Fruit fly (Drosophila melanogaster) whole organism, embryonic: ENCODE data around the gene Sp1.

Source experiments
- Adf1 ChIP-seq: fragments of 200-800 bp; sonication (Bioruptor generic); IDR thresholded peaks from 2 replicates; pipeline ENCODE4 v1.3.6; 2022; ENCODE audit warnings: missing biosample characterization, missing genetic modification characterization
- CG10565 ChIP-seq: fragments of 200-800 bp; sonication (Bioruptor generic); optimal IDR thresholded peaks from 3 replicates; lab custom pipeline; 2016; ENCODE audit warnings: missing biosample characterization, mild to moderate bottlenecking, missing genetic modification characterization
- CG11504 ChIP-seq: fragments of 200-800 bp; sonication (Bioruptor generic); optimal IDR thresholded peaks from 3 replicates; lab custom pipeline; 2019; ENCODE audit warnings: missing biosample characterization, mild to moderate bottlenecking, missing genetic modification characterization, moderate library complexity
- CG12155 ChIP-seq: fragments of 200-800 bp; sonication (Bioruptor generic); optimal IDR thresholded peaks from 3 replicates; lab custom pipeline; 2016; ENCODE audit warnings: missing biosample characterization, missing genetic modification characterization
- CG12219 ChIP-seq: fragments of 200-800 bp; sonication (Bioruptor generic); optimal IDR thresholded peaks from 3 replicates; lab custom pipeline; 2018; ENCODE audit warnings: missing biosample characterization, mild to moderate bottlenecking, missing genetic modification characterization
- CG12659 ChIP-seq: fragments of 200-800 bp; sonication (Bioruptor generic); optimal IDR thresholded peaks from 3 replicates; lab custom pipeline; 2017; ENCODE audit warnings: mild to moderate bottlenecking, missing biosample characterization, missing genetic modification reagents, missing genetic modification characterization
- CG13775 ChIP-seq: fragments of 200-800 bp; sonication (Bioruptor generic); optimal IDR thresholded peaks from 3 replicates; lab custom pipeline; 2017; ENCODE audit warnings: missing biosample characterization, mild to moderate bottlenecking, missing genetic modification characterization
- CG15479 ChIP-seq: fragments of 200-800 bp; sonication (Bioruptor generic); optimal IDR thresholded peaks from 3 replicates; lab custom pipeline; 2019; ENCODE audit warnings: missing biosample characterization, mild to moderate bottlenecking, missing genetic modification characterization, moderate library complexity
- CG1832 ChIP-seq: fragments of 200-800 bp; sonication (Bioruptor generic); optimal IDR thresholded peaks from 2 replicates; lab custom pipeline; 2017; ENCODE audit warnings: missing biosample characterization, mild to moderate bottlenecking, missing genetic modification characterization, inconsistent platforms
- CG2199 ChIP-seq: fragments of 200-800 bp; sonication (Bioruptor generic); IDR thresholded peaks from 3 replicates; pipeline ENCODE4 v1.3.6; 2022; ENCODE audit warnings: missing biosample characterization, missing genetic modification characterization
- CG32772 ChIP-seq: fragments of 200-800 bp; sonication (Bioruptor generic); IDR thresholded peaks from 2 replicates; pipeline ENCODE4 v1.3.6; 2022; ENCODE audit warnings: missing biosample characterization, missing genetic modification characterization
- CG34422 ChIP-seq: fragments of 200-800 bp; sonication (Bioruptor generic); IDR thresholded peaks from 3 replicates; pipeline ENCODE4 v1.3.6; 2022; ENCODE audit warnings: missing biosample characterization, missing genetic modification characterization
- CG3726 ChIP-seq: fragments of 200-800 bp; sonication (Bioruptor generic); IDR thresholded peaks from 3 replicates; pipeline ENCODE4, ENCODE4 v1.3.6; 2022; ENCODE audit warnings: missing biosample characterization, missing genetic modification characterization
- CG4617 ChIP-seq: fragments of 200-800 bp; sonication (Bioruptor generic); optimal IDR thresholded peaks from 3 replicates; lab custom pipeline; 2016; ENCODE audit warnings: missing biosample characterization, missing genetic modification characterization, borderline replicate concordance
- CG6272 ChIP-seq: fragments of 200-800 bp; sonication (Bioruptor generic); IDR thresholded peaks from 2 replicates; pipeline ENCODE4 v1.3.6; 2022; ENCODE audit warnings: missing biosample characterization, missing genetic modification characterization
- CG7963 ChIP-seq: fragments of 200-800 bp; sonication (Bioruptor generic); IDR thresholded peaks from 3 replicates; pipeline ENCODE4 v1.3.6; 2022; ENCODE audit warnings: missing biosample characterization, missing genetic modification characterization; ENCODE audit not compliant: partially characterized antibody
- CG8924 ChIP-seq: fragments of 200-800 bp; optimal IDR thresholded peaks from 3 replicates; lab custom pipeline; 2019; ENCODE audit warnings: missing biosample characterization, mild to moderate bottlenecking, missing genetic modification characterization, moderate library complexity
- CoRest ChIP-seq: fragments of 200-800 bp; sonication (Bioruptor generic); optimal IDR thresholded peaks from 3 replicates; lab custom pipeline; 2018; ENCODE audit warnings: missing biosample characterization, mild to moderate bottlenecking, missing genetic modification characterization, moderate library complexity
- Dad ChIP-seq: fragments of 200-800 bp; sonication (Bioruptor generic); optimal IDR thresholded peaks from 3 replicates; lab custom pipeline; 2016; ENCODE audit warnings: missing biosample characterization, missing genetic modification characterization
- Dp ChIP-seq: fragments of 200-800 bp; sonication (Bioruptor generic); optimal IDR thresholded peaks from 2 replicates; lab custom pipeline; 2018; ENCODE audit warnings: missing biosample characterization, mild to moderate bottlenecking, missing genetic modification characterization, moderate library complexity
- Drgx ChIP-seq: fragments of 200-800 bp; sonication (Bioruptor generic); IDR thresholded peaks from 2 replicates; pipeline ENCODE4 v1.3.6; 2022; ENCODE audit warnings: missing biosample characterization, missing genetic modification characterization
- HLH3B ChIP-seq: fragments of 200-800 bp; sonication (Bioruptor generic); IDR thresholded peaks from 2 replicates; pipeline ENCODE4 v1.3.6; 2022; ENCODE audit warnings: missing biosample characterization, missing genetic modification characterization
- Jarid2 ChIP-seq: fragments of 200-800 bp; sonication (Bioruptor generic); optimal IDR thresholded peaks from 3 replicates; lab custom pipeline; 2017; ENCODE audit warnings: mild to moderate bottlenecking, missing biosample characterization, missing genetic modification reagents, missing genetic modification characterization
- MESR4 ChIP-seq: fragments of 200-800 bp; sonication (Bioruptor generic); optimal IDR thresholded peaks from 2 replicates; lab custom pipeline; 2018; ENCODE audit warnings: missing biosample characterization, mild to moderate bottlenecking, missing genetic modification characterization, moderate library complexity
- TFAM ChIP-seq: fragments of 200-800 bp; sonication (Bioruptor generic); optimal IDR thresholded peaks from 2 replicates; lab custom pipeline; 2017; ENCODE audit warnings: missing biosample characterization, missing genetic modification characterization, inconsistent platforms
- Trl ChIP-seq, 3 experiments: fragments of >200 bp in 2 of 3; fragments of 200-800 bp in 1 of 3; sonication (Bioruptor generic) in 1 of 3; optimal IDR thresholded peaks; 2 replicates in 1 of 3; 3 replicates in 2 of 3; lab custom pipeline; 2016 to 2017; ENCODE audit warnings: missing biosample characterization in 1 of 3, missing genetic modification characterization in 1 of 3
- amos ChIP-seq: fragments of 200-800 bp; sonication (Bioruptor generic); IDR thresholded peaks from 2 replicates; pipeline ENCODE4 v1.3.6; 2022; ENCODE audit warnings: missing biosample characterization, missing genetic modification characterization; ENCODE audit not compliant: partially characterized antibody
- bsh ChIP-seq, 2 experiments: fragments of 200-800 bp; sonication (Bioruptor generic); optimal IDR thresholded peaks; 2 replicates each; lab custom pipeline; 2017 to 2018; ENCODE audit warnings: mild to moderate bottlenecking in 2 of 2, missing biosample characterization in 2 of 2, missing genetic modification characterization in 2 of 2, moderate library complexity in 1 of 2
- caup ChIP-seq: fragments of 200-800 bp; sonication (Bioruptor generic); optimal IDR thresholded peaks from 3 replicates; lab custom pipeline; 2017; ENCODE audit warnings: missing biosample characterization, mild to moderate bottlenecking, missing genetic modification characterization, moderate library complexity; ENCODE audit not compliant: severe bottlenecking
- chinmo ChIP-seq: fragments of 200-800 bp; sonication (Bioruptor generic); IDR thresholded peaks from 4 replicates; pipeline ENCODE4 v1.3.6; 2022; ENCODE audit warnings: missing biosample characterization, missing genetic modification characterization; ENCODE audit not compliant: partially characterized antibody
- ci ChIP-seq: fragments of 200-800 bp; sonication (Bioruptor generic); IDR thresholded peaks from 3 replicates; pipeline ENCODE4 v1.3.6; 2022; ENCODE audit warnings: missing biosample characterization, missing genetic modification characterization
- corto ChIP-seq: fragments of 200-800 bp; sonication (Bioruptor generic); optimal IDR thresholded peaks from 2 replicates; lab custom pipeline; 2016; ENCODE audit warnings: missing biosample characterization, mild to moderate bottlenecking, missing genetic modification characterization, moderate library complexity
- fru ChIP-seq: fragments of >200 bp; optimal IDR thresholded peaks from 2 replicates; lab custom pipeline; 2017
- kni ChIP-seq: fragments of 200-800 bp; sonication (Bioruptor generic); optimal IDR thresholded peaks from 3 replicates; lab custom pipeline; 2017; ENCODE audit warnings: mild to moderate bottlenecking, missing biosample characterization, missing genetic modification reagents, missing genetic modification characterization
- mirr ChIP-seq: fragments of 200-800 bp; sonication (Bioruptor generic); optimal IDR thresholded peaks from 3 replicates; lab custom pipeline; 2018; ENCODE audit warnings: missing biosample characterization, mild to moderate bottlenecking, missing genetic modification characterization
- nom ChIP-seq: fragments of 200-800 bp; sonication (Bioruptor generic); optimal IDR thresholded peaks from 2 replicates; lab custom pipeline; 2017; ENCODE audit warnings: missing biosample characterization, missing genetic modification characterization, mild to moderate bottlenecking, moderate library complexity, missing genetic modification reagents
- phol ChIP-seq: fragments of 200-800 bp; sonication (Bioruptor generic); optimal IDR thresholded peaks from 3 replicates; lab custom pipeline; 2018; ENCODE audit warnings: missing biosample characterization, mild to moderate bottlenecking, missing genetic modification characterization, moderate library complexity
- psq ChIP-seq: fragments of 200-800 bp; sonication (Bioruptor generic); optimal IDR thresholded peaks from 2 replicates; lab custom pipeline; 2017; ENCODE audit warnings: missing biosample characterization, missing genetic modification characterization
- sens ChIP-seq: fragments of 200-800 bp; sonication (Bioruptor generic); peaks from one replicate; lab custom pipeline; 2016; ENCODE audit warnings: missing biosample characterization, missing genetic modification characterization
- sqz ChIP-seq: fragments of 200-800 bp; sonication (Bioruptor generic); optimal IDR thresholded peaks from 3 replicates; lab custom pipeline; 2018; ENCODE audit warnings: missing biosample characterization, mild to moderate bottlenecking, missing genetic modification characterization
- sr ChIP-seq: fragments of 200-800 bp; sonication (Bioruptor generic); IDR thresholded peaks from 3 replicates; pipeline ENCODE4 v1.3.6; 2022; ENCODE audit warnings: missing biosample characterization, missing genetic modification characterization
- stwl ChIP-seq: fragments of 200-800 bp; sonication (Bioruptor generic); optimal IDR thresholded peaks from 3 replicates; lab custom pipeline; 2018; ENCODE audit warnings: missing biosample characterization, mild to moderate bottlenecking, missing genetic modification characterization, moderate library complexity
- usp ChIP-seq: fragments of >200 bp; optimal IDR thresholded peaks from 2 replicates; lab custom pipeline; 2017; ENCODE audit warnings: missing biosample characterization, missing genetic modification characterization
- vvl ChIP-seq: fragments of 200-800 bp; sonication (Bioruptor generic); IDR thresholded peaks from 2 replicates; pipeline ENCODE4 v1.3.6; 2022; ENCODE audit warnings: missing biosample characterization, missing genetic modification characterization
- wdn ChIP-seq: fragments of 200-800 bp; sonication (Bioruptor generic); IDR thresholded peaks from 2 replicates; pipeline ENCODE4 v1.3.6; 2022; ENCODE audit warnings: missing biosample characterization, missing genetic modification characterization
- zen2 ChIP-seq: fragments of 200-800 bp; sonication (Bioruptor generic); IDR thresholded peaks from 3 replicates; pipeline ENCODE4 v1.3.6; 2022; ENCODE audit warnings: missing biosample characterization, missing genetic modification characterization; ENCODE audit not compliant: partially characterized antibody
- zf30C ChIP-seq: fragments of 200-800 bp; sonication (Bioruptor generic); optimal IDR thresholded peaks from 3 replicates; lab custom pipeline; 2018; ENCODE audit warnings: missing biosample characterization, mild to moderate bottlenecking, missing genetic modification characterization

Gene Sp1

dm6 chrX:9684697-9685567 lies 44.5 kb upstream of the Sp1 start (continued):
- TF ChIP-seq chinmo (GFP tag; lab: Robert Waterston, UW) = peak; percentile 69; the same call in 3 of the 4 replicates
- TF ChIP-seq CoRest (tag; lab: Kevin White, UChicago) = peak; percentile 7
- peak; percentile 56 for TF ChIP-seq sqz (GFP tag; lab: Kevin White, UChicago)
- TF ChIP-seq nom = peak; percentile 84
- TF ChIP-seq CG7963 (GFP tag; lab: Robert Waterston, UW) = no peak
- peak; percentile 27; the same call in 1 of the 2 replicates for TF ChIP-seq amos (GFP tag; lab: Robert Waterston, UW)
- TF ChIP-seq Adf1 = peak; percentile 73
- TF ChIP-seq CG11504 (tag; lab: Kevin White, UChicago) = no peak
- peak; percentile 83 for TF ChIP-seq Drgx (GFP tag; lab: Robert Waterston, UW)
- TF ChIP-seq CG15479 (GFP tag; lab: Kevin White, UChicago) = peak; percentile 50
- TF ChIP-seq zf30C = peak; percentile 76
- peak in 1 of 2 experiments; percentile 58 for TF ChIP-seq bsh (GFP tag; optimal IDR thresholded peaks at IDR 0.05; lab: Kevin White, UChicago)
- no peak for TF ChIP-seq fru (lab: Kevin White, UChicago)
- peak; percentile 48; the same call in 1 of the 3 replicates for TF ChIP-seq ci (GFP tag; lab: Robert Waterston, UW)
- peak; percentile 58 for TF ChIP-seq CG12659
- TF ChIP-seq MESR4 (GFP tag; lab: Kevin White, UChicago) = peak; percentile 9
- TF ChIP-seq Jarid2 (GFP tag; lab: Kevin White, UChicago) = no peak
- TF ChIP-seq CG12219 = no peak
- 0 out of 3 replicates have a peak, but pooled peaks have one; percentile 15 for TF ChIP-seq zen2 (GFP tag; lab: Robert Waterston, UW)
- TF ChIP-seq phol (tag; lab: Kevin White, UChicago) = peak; percentile 62
- peak; percentile 49 for TF ChIP-seq corto (GFP tag; lab: Kevin White, UChicago)
- peak; percentile 86 for TF ChIP-seq sens (GFP tag; lab: Kevin White, UChicago)
- peak; percentile 99 for TF ChIP-seq CG12155 (GFP tag; lab: Kevin White, UChicago)
- TF ChIP-seq CG1832 (GFP tag; lab: Kevin White, UChicago) = peak; percentile 82
- TF ChIP-seq mirr (GFP tag; lab: Kevin White, UChicago) = peak; percentile 53
- TF ChIP-seq vvl (GFP tag; lab: Robert Waterston, UW) = peak; percentile 27; the same call in 1 of the 2 replicates
- 0 out of 3 replicates have a peak, but pooled peaks have one; percentile 35 for TF ChIP-seq CG2199 (GFP tag; lab: Robert Waterston, UW)
- no peak for TF ChIP-seq CG10565 (GFP tag; lab: Kevin White, UChicago)
- TF ChIP-seq wdn (GFP tag; lab: Robert Waterston, UW) = no peak
- peak; percentile 23 for TF ChIP-seq CG13775 (GFP tag; lab: Kevin White, UChicago)
- TF ChIP-seq TFAM (GFP tag; lab: Kevin White, UChicago) = no peak
- TF ChIP-seq Dad = no peak
- no peak for TF ChIP-seq HLH3B
- TF ChIP-seq CG3726 (GFP tag; lab: Robert Waterston, UW) = no peak
- peak; percentile 58 for TF ChIP-seq psq (GFP tag; lab: Kevin White, UChicago)
- peak; percentile 51; the same call in 1 of the 2 replicates for TF ChIP-seq CG32772 (GFP tag; lab: Robert Waterston, UW)
- no peak for TF ChIP-seq Dp
- no peak for TF ChIP-seq usp
- TF ChIP-seq kni (GFP tag; lab: Kevin White, UChicago) = peak; percentile 53
- TF ChIP-seq CG4617 = peak; percentile 44
- peak; percentile 61; the same call in 2 of the 3 replicates for TF ChIP-seq sr (GFP tag; lab: Robert Waterston, UW)
- no peak for TF ChIP-seq caup
- peak; percentile 0 for TF ChIP-seq CG8924 (tag; lab: Kevin White, UChicago)
- peak; percentile 6; the same call in 1 of the 3 replicates for TF ChIP-seq CG34422 (GFP tag; lab: Robert Waterston, UW)
- TF ChIP-seq stwl (tag; lab: Kevin White, UChicago) = peak; percentile 11
- peak; percentile 44 to 58 for TF ChIP-seq Trl (optimal IDR thresholded peaks at IDR 0.05; lab: Kevin White, UChicago)
- no peak for TF ChIP-seq Trl (GFP tag; optimal IDR thresholded peaks at IDR 0.05; lab: Kevin White, UChicago)
- no peak for TF ChIP-seq CG6272 (GFP tag; lab: Robert Waterston, UW)
